Worm (Caenorhabditis elegans) whole organism, L2 larva: ENCODE results near the gene srd-63.

Experiments used
- F13H6.1 ChIP-seq: sonication (generic microtip); optimal IDR thresholded peaks from 2 replicates; lab custom pipeline; 2016; ENCODE audit warnings: missing genetic modification characterization, missing compliant biosample characterization
- ama-1 ChIP-seq: fragments of 150-350 bp; optimal IDR thresholded peaks from 2 replicates; lab custom pipeline; 2018; ENCODE audit warnings: inconsistent platforms
- ceh-82 ChIP-seq: fragments of 150-350 bp; optimal IDR thresholded peaks from 2 replicates; lab custom pipeline; 2014; ENCODE audit warnings: missing biosample characterization, missing genetic modification characterization
- fos-1 ChIP-seq: fragments of 150-350 bp; optimal IDR thresholded peaks from 2 replicates; lab custom pipeline; 2014; ENCODE audit warnings: missing biosample characterization, missing genetic modification characterization
- mab-5 ChIP-seq: fragments of 150-350 bp; optimal IDR thresholded peaks from 2 replicates; lab custom pipeline; 2014; ENCODE audit warnings: missing biosample characterization, missing genetic modification characterization
- nhr-11 ChIP-seq: fragments of 150-350 bp; optimal IDR thresholded peaks from 2 replicates; lab custom pipeline; 2014; ENCODE audit warnings: missing biosample characterization, missing genetic modification characterization
- nhr-237 ChIP-seq: fragments of 150-350 bp; optimal IDR thresholded peaks from 2 replicates; lab custom pipeline; 2014; ENCODE audit warnings: missing biosample characterization, missing genetic modification characterization
- nhr-6 ChIP-seq: fragments of 150-350 bp; optimal IDR thresholded peaks from 2 replicates; lab custom pipeline; 2014; ENCODE audit warnings: missing biosample characterization, missing genetic modification characterization
- nhr-77 ChIP-seq: fragments of 150-350 bp; optimal IDR thresholded peaks from 2 replicates; lab custom pipeline; 2014; ENCODE audit warnings: missing biosample characterization, missing genetic modification characterization
- unc-62 ChIP-seq: fragments of 150-350 bp; optimal IDR thresholded peaks from 2 replicates; lab custom pipeline; 2014; ENCODE audit warnings: missing biosample characterization, missing genetic modification reagents, missing genetic modification characterization
- ztf-11 ChIP-seq: sonication (generic microtip); optimal IDR thresholded peaks from 2 replicates; lab custom pipeline; 2017; ENCODE audit warnings: missing biosample characterization, missing genetic modification characterization

DNA sequence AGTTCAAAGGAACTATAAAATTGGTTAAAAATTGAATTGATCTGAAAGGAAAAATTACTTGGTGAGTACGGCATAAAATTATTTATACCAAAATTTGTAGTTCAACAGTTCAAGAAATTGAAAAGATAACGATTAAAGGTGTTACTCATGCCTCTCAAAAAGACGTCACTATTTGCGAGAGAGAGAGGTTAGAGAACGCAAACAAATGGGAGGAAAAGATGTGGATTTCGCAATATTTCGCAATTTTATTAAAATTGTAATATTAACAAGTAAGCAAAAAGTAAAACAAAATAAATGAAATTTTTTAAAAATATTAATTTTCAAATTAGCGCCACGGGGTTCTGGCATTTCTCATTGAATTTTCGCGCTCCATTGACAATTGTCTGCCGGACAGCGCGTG lies 1.5 kb upstream of the srd-63 start, which contains the start of gene F13A7.11:
- no peak for TF ChIP-seq nhr-77 (tag; lab: Kevin White, UChicago)
- TF ChIP-seq nhr-237 (tag; lab: Kevin White, UChicago), result no peak
- TF ChIP-seq unc-62, result no peak
- no peak for TF ChIP-seq mab-5 (tag; lab: Kevin White, UChicago)
- TF ChIP-seq ceh-82, result no peak
- no peak for TF ChIP-seq ama-1 (lab: Kevin White, UChicago)
- TF ChIP-seq ztf-11 (tag; lab: Kevin White, UChicago), result no peak
- TF ChIP-seq nhr-11 (tag; lab: Kevin White, UChicago), result no peak
- no peak for TF ChIP-seq F13H6.1 (tag; lab: Kevin White, UChicago)
- no peak for TF ChIP-seq nhr-6
- TF ChIP-seq fos-1 (tag; lab: Kevin White, UChicago), result peak; percentile 80
